Worm (Caenorhabditis elegans) whole organism, L4/young adult: ENCODE data around the gene Y37D8A.16.

ENCODE experiments used
- W03F9.2 ChIP-seq: fragments of 150-350 bp; optimal IDR thresholded peaks from 2 replicates; lab custom pipeline; 2014; ENCODE audit warnings: missing biosample characterization, missing genetic modification characterization
- him-1 ChIP-seq: sonication (generic microtip); optimal IDR thresholded peaks from 2 replicates; lab custom pipeline; 2016; ENCODE audit warnings: missing genotype, missing genetic modification reagents, missing genetic modification characterization, missing compliant biosample characterization

- TF ChIP-seq W03F9.2 (tag; lab: Kevin White, UChicago) (no peak), him-1 (tag; lab: Kevin White, UChicago) (no peak)
These were observed 11.1 kb upstream of the Y37D8A.16 start, which contains the start of gene Y37D8A.19 for ce11 chrIII:12929573-12929972.
